Worm (Caenorhabditis elegans): ENCODE data around the gene mlt-11.

- TF ChIP-seq unc-62 (GFP tag; optimal IDR thresholded peaks at IDR 0.05): no peak
- TF ChIP-seq ztf-18 (tag; optimal IDR thresholded peaks at IDR 0.05): no peak
- no peak for TF ChIP-seq lin-26 (GFP tag; IDR thresholded peaks at IDR 0.05)
- TF ChIP-seq snpc-3.4 (tag; optimal IDR thresholded peaks at IDR 0.05): no peak
- TF ChIP-seq Y79H2A.3 (GFP tag; conservative IDR thresholded peaks at IDR 0.05): no peak
- TF ChIP-seq snpc-4 (GFP tag; optimal IDR thresholded peaks at IDR 0.05): no peak
- TF ChIP-seq snpc-4 (tag; optimal IDR thresholded peaks at IDR 0.05): no peak
- no peak for TF ChIP-seq mel-28 (tag; optimal IDR thresholded peaks at IDR 0.05; ENCODE audit: borderline replicate concordance)
- TF ChIP-seq aptf-2 (GFP tag; conservative IDR thresholded peaks at IDR 0.05): no peak
- no peak for TF ChIP-seq hlh-26 (GFP tag; conservative IDR thresholded peaks at IDR 0.05)
- TF ChIP-seq F23B12.7 (tag; optimal IDR thresholded peaks at IDR 0.05; ENCODE audit: insufficient read depth): no peak
- TF ChIP-seq F49E8.2 (tag; optimal IDR thresholded peaks at IDR 0.05; ENCODE audit: insufficient read depth): no peak
- no peak for TF ChIP-seq ZK185.1 (tag; optimal IDR thresholded peaks at IDR 0.05; ENCODE audit: poor library complexity, severe bottlenecking)
These were observed 25.9 kb downstream of the mlt-11 start for ce11 chrV:20692903-20693302.

Data from whole organism, young adult.